Fruit fly (Drosophila melanogaster) S2 (cell line): ENCODE measurements around the gene for.

Source experiments
- CG8478 ChIP-seq: fragments of >200 bp; optimal IDR thresholded peaks from 2 replicates; lab custom pipeline; 2018
- CTCF ChIP-seq, 2 experiments: fragments of >200 bp; optimal IDR thresholded peaks; 2 replicates each; lab custom pipeline; 2018

DNA sequence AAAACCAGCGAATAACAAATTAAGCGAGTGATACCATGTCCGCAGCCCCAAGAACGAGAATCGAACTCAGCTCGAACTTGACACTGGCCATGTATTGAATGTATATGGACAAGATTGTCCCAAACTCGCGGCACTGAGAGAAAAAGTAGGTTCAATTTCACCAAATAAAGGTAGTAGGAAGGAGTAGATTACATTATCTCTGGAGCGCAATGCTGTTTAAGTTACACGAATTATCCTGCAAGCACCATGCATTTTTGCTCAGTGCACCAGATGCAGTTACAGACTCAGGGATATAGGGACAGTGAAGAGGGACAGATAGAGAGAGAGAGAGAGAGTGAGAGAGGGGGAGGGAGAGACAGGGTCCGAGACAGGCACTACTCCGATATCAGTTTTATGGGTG, 62.8 kb downstream of the for start:
- TF ChIP-seq CTCF (optimal IDR thresholded peaks at IDR 0.05; lab: Kevin White, UChicago) = no peak
- no peak for TF ChIP-seq CG8478 (lab: Kevin White, UChicago)
